Worm (Caenorhabditis elegans): ENCODE measurements around the gene F58F12.12.

- no peak for TF ChIP-seq nhr-84 (tag; optimal IDR thresholded peaks at IDR 0.05)
- TF ChIP-seq dpl-1 (GFP tag; optimal IDR thresholded peaks at IDR 0.05), result no peak
- no peak for TF ChIP-seq unc-86 (tag; optimal IDR thresholded peaks at IDR 0.05)
- TF ChIP-seq lin-35 (GFP tag; optimal IDR thresholded peaks at IDR 0.05), result no peak
- no peak for TF ChIP-seq lin-15B (tag; optimal IDR thresholded peaks at IDR 0.05)
- no peak for TF ChIP-seq lin-13 (GFP tag; optimal IDR thresholded peaks at IDR 0.05)
- TF ChIP-seq egl-27 (tag; optimal IDR thresholded peaks at IDR 0.05), result no peak
- no peak for TF ChIP-seq ceh-88 (GFP tag; IDR thresholded peaks at IDR 0.05)
- no peak for TF ChIP-seq C16A3.4 (tag; optimal IDR thresholded peaks at IDR 0.05)
- TF ChIP-seq ama-1 (optimal IDR thresholded peaks at IDR 0.05), result no peak
- TF ChIP-seq ztf-4 (tag; optimal IDR thresholded peaks at IDR 0.05), result no peak
These were observed 10.0 kb upstream of the F58F12.12 start, which contains the start of gene lin-23 for ce11 chrII:6371003-6371402.
